Worm (Caenorhabditis elegans): ENCODE data around the gene F27B3.6.

Gene F27B3.6

ce11 chrIII:6579398-6579797 is 993 bp upstream of the F27B3.6 start, which contains the start of gene F27B3.8:
Gene F27B3.8 (plus strand): TSS chrIII:6579698.
- TF ChIP-seq ekl-4 (GFP tag; IDR thresholded peaks at IDR 0.05) (no peak), hlh-26 (GFP tag; conservative IDR thresholded peaks at IDR 0.05) (no peak)

DNA sequence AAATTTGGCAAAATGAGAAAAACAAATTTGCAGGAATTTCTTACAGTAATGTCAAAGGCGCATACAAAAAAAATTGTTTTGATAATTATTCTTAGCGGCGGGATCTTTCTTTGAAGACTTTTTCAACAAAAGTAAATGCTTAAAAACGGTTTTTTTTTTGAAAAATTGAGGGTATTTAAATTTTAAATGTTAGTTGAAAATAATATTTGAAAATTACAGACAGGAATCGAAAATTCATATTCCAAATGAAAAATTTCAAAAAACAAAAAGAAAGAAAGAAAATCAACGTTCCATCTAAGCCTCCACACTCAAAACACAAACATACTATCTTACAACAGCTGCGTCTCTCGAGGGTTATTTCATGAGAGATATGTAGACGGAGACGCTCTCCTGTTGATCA is 1.2 kb downstream of the F27B3.6 start:
- TF ChIP-seq ceh-40 (GFP tag; IDR thresholded peaks at IDR 0.05) (no peak), ama-1 (optimal IDR thresholded peaks at IDR 0.05) (no peak), ama-1 (GFP tag; optimal IDR thresholded peaks at IDR 0.05) (no peak), nhr-120 (GFP tag; IDR thresholded peaks at IDR 0.05) (no peak)

ce11 chrIII:6563638-6564037 is 14.8 kb downstream of the F27B3.6 start:
- TF ChIP-seq lsl-1 (GFP tag; optimal IDR thresholded peaks at IDR 0.05) (peak; percentile 73), F33H1.4 (GFP tag; IDR thresholded peaks at IDR 0.05) (peak; percentile 77), madf-8 (GFP tag; conservative IDR thresholded peaks at IDR 0.05) (peak; percentile 35), D2030.7 (GFP tag; IDR thresholded peaks at IDR 0.05) (peak; percentile 54), dox-1 (GFP tag; IDR thresholded peaks at IDR 0.05) (peak; percentile 36; the same call in 1 of the 2 replicates), efl-1 (GFP tag; optimal IDR thresholded peaks at IDR 0.05) (peak; percentile 48), madf-6 (GFP tag; IDR thresholded peaks at IDR 0.05) (peak; percentile 55; the same call in 1 of the 2 replicates)

DNA sequence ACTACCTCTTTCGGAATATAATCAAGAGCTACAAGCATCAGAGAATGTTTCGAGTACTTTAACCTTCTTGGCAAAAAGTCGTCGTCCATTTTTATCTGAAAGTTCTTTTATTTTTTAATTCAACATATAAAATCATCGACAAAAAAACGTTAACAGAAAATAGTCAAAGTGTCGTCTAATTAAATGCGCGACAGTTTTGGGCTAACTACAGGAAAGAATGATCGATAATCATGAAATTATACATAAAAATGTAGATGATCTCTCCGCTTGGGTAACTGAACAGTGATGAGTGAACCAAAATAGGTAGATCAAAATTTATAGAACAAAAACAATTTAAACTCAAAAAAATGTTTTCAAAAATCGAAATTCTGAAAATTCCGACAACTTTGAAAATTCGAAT is 19.9 kb downstream of the F27B3.6 start, which contains the start of gene C09E7.8:
TSS of gene C09E7.8 (minus strand) at position 101 of the 400 bp plus-strand sequence.
- peak; percentile 25 for TF ChIP-seq efl-1 (GFP tag; optimal IDR thresholded peaks at IDR 0.05)
- TF ChIP-seq cebp-2 (GFP tag; IDR thresholded peaks at IDR 0.05) = no peak

ce11 chrIII:6551187-6552058 is 27.0 kb downstream of the F27B3.6 start, which contains the start of gene C09E7.7:
Gene C09E7.7 (minus strand): TSS chrIII:6551243.
- TF ChIP-seq unc-130 (GFP tag; optimal IDR thresholded peaks at IDR 0.05) (peak; percentile 24), pbrm-1 (GFP tag; IDR thresholded peaks at IDR 0.05) (peak; percentile 70; the same call in 1 of the 2 replicates), efl-1 (GFP tag; optimal IDR thresholded peaks at IDR 0.05) (peak; percentile 90), madf-8 (GFP tag; conservative IDR thresholded peaks at IDR 0.05) (peak; percentile 79), ztf-6 (GFP tag; IDR thresholded peaks at IDR 0.05) (peak; percentile 75; the same call in 1 of the 2 replicates), ceh-100 (GFP tag; IDR thresholded peaks at IDR 0.05) (peak; percentile 98), madf-6 (GFP tag; IDR thresholded peaks at IDR 0.05) (peak; percentile 92), cebp-2 (GFP tag; IDR thresholded peaks at IDR 0.05) (0 out of 2 replicates have a peak, but pooled peaks have one; percentile 9), atf-7 (tag; optimal IDR thresholded peaks at IDR 0.05) (peak; percentile 57), ztf-26 (tag; optimal IDR thresholded peaks at IDR 0.05) (peak; percentile 31), lin-26 (GFP tag; IDR thresholded peaks at IDR 0.05) (peak; percentile 82), lin-35 (GFP tag; optimal IDR thresholded peaks at IDR 0.05) (peak in 1 of 3 experiments; percentile 64), hrde-1 (tag; optimal IDR thresholded peaks at IDR 0.05; ENCODE audit: borderline replicate concordance) (peak; percentile 25), ztf-18 (tag; optimal IDR thresholded peaks at IDR 0.05) (peak; percentile 67), F22D6.2 (tag; optimal IDR thresholded peaks at IDR 0.05) (peak; percentile 44), bed-2 (GFP tag; IDR thresholded peaks at IDR 0.05) (peak; percentile 86), K12H6.12 (tag; optimal IDR thresholded peaks at IDR 0.05) (peak; percentile 55), attf-3 (GFP tag; conservative IDR thresholded peaks at IDR 0.05) (peak; percentile 42; the same call in 1 of the 2 replicates), dpl-1 (GFP tag; optimal IDR thresholded peaks at IDR 0.05) (peak; percentile 53), Y53G8AR.9 (GFP tag; conservative IDR thresholded peaks at IDR 0.05) (peak; percentile 83), C17E4.6 (GFP tag; IDR thresholded peaks at IDR 0.05) (peak; percentile 16; the same call in 1 of the 2 replicates), hmg-1.2 (GFP tag; IDR thresholded peaks at IDR 0.05) (peak; percentile 94), hmg-20 (GFP tag; IDR thresholded peaks at IDR 0.05) (peak; percentile 42; the same call in 1 of the 2 replicates), hsf-1 (GFP tag; IDR thresholded peaks at IDR 0.05) (peak; percentile 42; the same call in 1 of the 2 replicates), C06A6.2 (GFP tag; conservative IDR thresholded peaks at IDR 0.05) (0 out of 2 replicates have a peak, but pooled peaks have one; percentile 46), madf-10 (tag; optimal IDR thresholded peaks at IDR 0.05) (peak; percentile 45), D2030.7 (GFP tag; IDR thresholded peaks at IDR 0.05) (peak; percentile 81), egl-44 (GFP tag; IDR thresholded peaks at IDR 0.05) (peak; percentile 68; the same call in 1 of the 2 replicates), rec-8 (tag; optimal IDR thresholded peaks at IDR 0.05) (peak in 1 of 2 experiments; percentile 5)

Measured in whole organism, young adult.